Fruit fly (Drosophila melanogaster) whole organism, embryonic: Measurements from ENCODE around the gene dmGlut.
A peak's percentile ranks its signal among the peaks of the same experiment; 100 is the strongest.

Experiments used
- ATbp ChIP-seq: fragments of 200-800 bp; sonication (Bioruptor generic); optimal IDR thresholded peaks from 2 replicates; lab custom pipeline; 2017; ENCODE audit warnings: missing biosample characterization, mild to moderate bottlenecking, missing genetic modification characterization, missing genetic modification reagents
- CG10431 ChIP-seq: fragments of 200-800 bp; sonication (Bioruptor generic); optimal IDR thresholded peaks from 3 replicates; lab custom pipeline; 2018; ENCODE audit warnings: missing biosample characterization, mild to moderate bottlenecking, missing genetic modification characterization
- CG11723 ChIP-seq: fragments of 200-800 bp; sonication (Bioruptor generic); optimal IDR thresholded peaks from 2 replicates; lab custom pipeline; 2017; ENCODE audit warnings: missing biosample characterization, mild to moderate bottlenecking, missing genetic modification characterization
- CG12071 ChIP-seq: fragments of 200-800 bp; sonication (Bioruptor generic); optimal IDR thresholded peaks from 3 replicates; lab custom pipeline; 2018; ENCODE audit warnings: missing biosample characterization, mild to moderate bottlenecking, missing genetic modification characterization
- CG12942 ChIP-seq: fragments of 200-800 bp; sonication (Bioruptor generic); optimal IDR thresholded peaks from 3 replicates; lab custom pipeline; 2016; ENCODE audit warnings: missing biosample characterization, missing genetic modification characterization
- CG13287 ChIP-seq: fragments of 200-800 bp; sonication (Bioruptor generic); IDR thresholded peaks from 2 replicates; pipeline ENCODE4 v1.3.6; 2022; ENCODE audit warnings: missing biosample characterization, missing genetic modification characterization; ENCODE audit not compliant: partially characterized antibody
- CG13296 ChIP-seq: fragments of 200-800 bp; sonication (Bioruptor generic); optimal IDR thresholded peaks from 3 replicates; lab custom pipeline; 2018; ENCODE audit warnings: missing biosample characterization, mild to moderate bottlenecking, missing genetic modification characterization
- CG14710 ChIP-seq: fragments of 200-800 bp; sonication (Bioruptor generic); optimal IDR thresholded peaks from 3 replicates; lab custom pipeline; 2019; ENCODE audit warnings: missing biosample characterization, mild to moderate bottlenecking, missing genetic modification characterization, moderate library complexity
- CG15601 ChIP-seq: fragments of 200-800 bp; sonication (Bioruptor generic); optimal IDR thresholded peaks from 3 replicates; lab custom pipeline; 2019; ENCODE audit warnings: missing biosample characterization, mild to moderate bottlenecking, missing genetic modification characterization, moderate library complexity
- CG31441 ChIP-seq: fragments of 200-800 bp; sonication (Bioruptor generic); IDR thresholded peaks from 2 replicates; pipeline ENCODE4 v1.3.6; 2022; ENCODE audit warnings: missing biosample characterization, missing genetic modification characterization
- CG33557 ChIP-seq: fragments of 200-800 bp; sonication (Bioruptor generic); optimal IDR thresholded peaks from 2 replicates; lab custom pipeline; 2019; ENCODE audit warnings: missing biosample characterization, mild to moderate bottlenecking, missing genetic modification characterization, moderate library complexity
- CG3407 ChIP-seq: fragments of 200-800 bp; sonication (Bioruptor generic); optimal IDR thresholded peaks from 2 replicates; lab custom pipeline; 2018; ENCODE audit warnings: missing biosample characterization, mild to moderate bottlenecking, missing genetic modification characterization
- CG4328 ChIP-seq: fragments of 200-800 bp; sonication (Bioruptor generic); optimal IDR thresholded peaks from 3 replicates; lab custom pipeline; 2017; ENCODE audit warnings: missing biosample characterization, missing genetic modification reagents, missing genetic modification characterization
- CG4707 ChIP-seq: fragments of 200-800 bp; sonication (Bioruptor generic); optimal IDR thresholded peaks from 2 replicates; lab custom pipeline; 2018; ENCODE audit warnings: missing biosample characterization, mild to moderate bottlenecking, missing genetic modification characterization, moderate library complexity
- CG5180 ChIP-seq: fragments of 200-800 bp; sonication (Bioruptor generic); optimal IDR thresholded peaks from 3 replicates; lab custom pipeline; 2017; ENCODE audit warnings: missing biosample characterization, missing genetic modification characterization, mild to moderate bottlenecking, moderate library complexity, missing genetic modification reagents
- CG6272 ChIP-seq: fragments of 200-800 bp; sonication (Bioruptor generic); IDR thresholded peaks from 2 replicates; pipeline ENCODE4 v1.3.6; 2022; ENCODE audit warnings: missing biosample characterization, missing genetic modification characterization
- CG9797 ChIP-seq: fragments of 200-800 bp; sonication (Bioruptor generic); optimal IDR thresholded peaks from 3 replicates; lab custom pipeline; 2018; ENCODE audit warnings: missing biosample characterization, mild to moderate bottlenecking, missing genetic modification characterization
- CG9876 ChIP-seq: fragments of 200-800 bp; sonication (Bioruptor generic); optimal IDR thresholded peaks from 2 replicates; lab custom pipeline; 2016; ENCODE audit warnings: missing biosample characterization, missing genetic modification characterization
- D19A ChIP-seq: fragments of 200-800 bp; optimal IDR thresholded peaks from 3 replicates; lab custom pipeline; 2019; ENCODE audit warnings: missing biosample characterization, mild to moderate bottlenecking, missing genetic modification characterization, moderate library complexity
- E2f2 ChIP-seq: fragments of 200-800 bp; sonication (Bioruptor generic); IDR thresholded peaks from 2 replicates; pipeline ENCODE4 v1.3.6; 2022; ENCODE audit warnings: missing biosample characterization, missing genetic modification characterization
- Fer3 ChIP-seq: fragments of 200-800 bp; sonication (Bioruptor generic); optimal IDR thresholded peaks from 2 replicates; lab custom pipeline; 2018; ENCODE audit warnings: missing biosample characterization, mild to moderate bottlenecking, missing genetic modification characterization, moderate library complexity
- Hey ChIP-seq: fragments of 200-800 bp; sonication (Bioruptor generic); optimal IDR thresholded peaks from 3 replicates; lab custom pipeline; 2018; ENCODE audit warnings: missing biosample characterization, mild to moderate bottlenecking, missing genetic modification characterization
- MTF-1 ChIP-seq: fragments of 200-800 bp; sonication (Bioruptor generic); optimal IDR thresholded peaks from 2 replicates; lab custom pipeline; 2018; ENCODE audit warnings: missing biosample characterization, mild to moderate bottlenecking, missing genetic modification characterization, borderline replicate concordance
- NC2β ChIP-seq: fragments of 200-800 bp; sonication (Bioruptor generic); optimal IDR thresholded peaks from 2 replicates; lab custom pipeline; 2016; ENCODE audit warnings: missing biosample characterization, missing genetic modification characterization
- Sox100B ChIP-seq: fragments of 200-800 bp; sonication (Bioruptor generic); optimal IDR thresholded peaks from 3 replicates; lab custom pipeline; 2018; ENCODE audit warnings: missing biosample characterization, mild to moderate bottlenecking, missing genetic modification characterization
- Sry-β ChIP-seq: fragments of 200-800 bp; sonication (Bioruptor generic); optimal IDR thresholded peaks from 2 replicates; lab custom pipeline; 2018; ENCODE audit warnings: missing biosample characterization, mild to moderate bottlenecking, missing genetic modification characterization, moderate library complexity
- ab ChIP-seq: fragments of 200-800 bp; sonication (Bioruptor generic); optimal IDR thresholded peaks from 2 replicates; lab custom pipeline; 2016; ENCODE audit warnings: missing biosample characterization, missing genetic modification characterization
- ac ChIP-seq: fragments of 200-800 bp; sonication (Bioruptor generic); optimal IDR thresholded peaks from 3 replicates; lab custom pipeline; 2017; ENCODE audit warnings: missing biosample characterization, mild to moderate bottlenecking, missing genetic modification characterization
- bowl ChIP-seq: fragments of 200-800 bp; sonication (Bioruptor generic); IDR thresholded peaks from 2 replicates; pipeline ENCODE4 v1.3.6; 2022; ENCODE audit warnings: missing biosample characterization, missing genetic modification characterization
- bsh ChIP-seq, 2 experiments: fragments of 200-800 bp; sonication (Bioruptor generic); optimal IDR thresholded peaks; 2 replicates each; lab custom pipeline; 2017 to 2018; ENCODE audit warnings: mild to moderate bottlenecking in 2 of 2, missing biosample characterization in 2 of 2, missing genetic modification characterization in 2 of 2, moderate library complexity in 1 of 2
- ci ChIP-seq: fragments of 200-800 bp; sonication (Bioruptor generic); IDR thresholded peaks from 3 replicates; pipeline ENCODE4 v1.3.6; 2022; ENCODE audit warnings: missing biosample characterization, missing genetic modification characterization
- crp ChIP-seq, 2 experiments: fragments of 200-800 bp; sonication (Bioruptor generic); optimal IDR thresholded peaks; 2 replicates in 1 of 2; 3 replicates in 1 of 2; lab custom pipeline; 2017; ENCODE audit warnings: missing biosample characterization in 2 of 2, missing genetic modification characterization in 2 of 2, mild to moderate bottlenecking in 1 of 2, moderate library complexity in 1 of 2
- disco-r ChIP-seq: fragments of 200-800 bp; sonication (Bioruptor generic); optimal IDR thresholded peaks from 2 replicates; lab custom pipeline; 2016; ENCODE audit warnings: missing biosample characterization, missing genetic modification characterization
- fd64A ChIP-seq: fragments of 200-800 bp; sonication (Bioruptor generic); optimal IDR thresholded peaks from 3 replicates; lab custom pipeline; 2018; ENCODE audit warnings: missing biosample characterization, mild to moderate bottlenecking, missing genetic modification characterization
- gem ChIP-seq: fragments of 200-800 bp; sonication (Bioruptor generic); optimal IDR thresholded peaks from 2 replicates; lab custom pipeline; 2019; ENCODE audit warnings: missing biosample characterization, mild to moderate bottlenecking, missing genetic modification characterization, moderate library complexity
- gfzf ChIP-seq: fragments of 200-800 bp; sonication (Bioruptor generic); optimal IDR thresholded peaks from 2 replicates; lab custom pipeline; 2016; ENCODE audit warnings: missing biosample characterization, mild to moderate bottlenecking, missing genetic modification characterization, moderate library complexity
- gsb-n ChIP-seq: fragments of 200-800 bp; sonication (Bioruptor generic); optimal IDR thresholded peaks from 3 replicates; lab custom pipeline; 2018; ENCODE audit warnings: missing biosample characterization, mild to moderate bottlenecking, missing genetic modification characterization
- hkb ChIP-seq, 2 experiments: fragments of 200-800 bp in 1 of 2; fragments of >200 bp in 1 of 2; sonication (Bioruptor generic) in 1 of 2; IDR thresholded peaks in 1 of 2; optimal IDR thresholded peaks in 1 of 2; 2 replicates each; pipeline versions ENCODE4 v1.3.6 to Lab custom; 2017 to 2022; ENCODE audit warnings: missing biosample characterization in 1 of 2, missing genetic modification characterization in 1 of 2
- kni ChIP-seq: fragments of 200-800 bp; sonication (Bioruptor generic); optimal IDR thresholded peaks from 3 replicates; lab custom pipeline; 2017; ENCODE audit warnings: mild to moderate bottlenecking, missing biosample characterization, missing genetic modification reagents, missing genetic modification characterization
- lilli ChIP-seq: fragments of 200-800 bp; sonication (Bioruptor generic); optimal IDR thresholded peaks from 3 replicates; lab custom pipeline; 2016; ENCODE audit warnings: missing biosample characterization, missing genetic modification characterization
- nerfin-1 ChIP-seq: fragments of 200-800 bp; sonication (Bioruptor generic); optimal IDR thresholded peaks from 3 replicates; lab custom pipeline; 2019; ENCODE audit warnings: missing biosample characterization, mild to moderate bottlenecking, missing genetic modification characterization, moderate library complexity
- oc ChIP-seq: fragments of 200-800 bp; sonication (Bioruptor generic); optimal IDR thresholded peaks from 2 replicates; lab custom pipeline; 2018; ENCODE audit warnings: missing biosample characterization, mild to moderate bottlenecking, missing genetic modification characterization, moderate library complexity
- pho ChIP-seq: fragments of 200-800 bp; sonication (Bioruptor generic); optimal IDR thresholded peaks from 2 replicates; lab custom pipeline; 2016; ENCODE audit warnings: missing biosample characterization, missing genetic modification characterization
- sens ChIP-seq: fragments of 200-800 bp; sonication (Bioruptor generic); peaks from one replicate; lab custom pipeline; 2016; ENCODE audit warnings: missing biosample characterization, missing genetic modification characterization
- shn ChIP-seq: fragments of 200-800 bp; sonication (Bioruptor generic); optimal IDR thresholded peaks from 3 replicates; lab custom pipeline; 2016; ENCODE audit warnings: missing biosample characterization, missing genetic modification characterization
- ssp ChIP-seq: fragments of 200-800 bp; sonication (Bioruptor generic); IDR thresholded peaks from 2 replicates; pipeline ENCODE4 v1.3.6; 2022; ENCODE audit warnings: missing biosample characterization, missing genetic modification characterization
- stwl ChIP-seq: fragments of 200-800 bp; sonication (Bioruptor generic); optimal IDR thresholded peaks from 3 replicates; lab custom pipeline; 2018; ENCODE audit warnings: missing biosample characterization, mild to moderate bottlenecking, missing genetic modification characterization, moderate library complexity
- z ChIP-seq: fragments of 200-800 bp; sonication (Bioruptor generic); IDR thresholded peaks from 3 replicates; pipeline ENCODE4 v1.3.6; 2022; ENCODE audit warnings: missing biosample characterization, missing genetic modification characterization

The dmGlut gene

dm6 chr2L:12048723-12049122 lies 21.5 kb downstream of the dmGlut start, which contains the start of gene Plzf (continued):
- TF ChIP-seq NC2β (GFP tag; lab: Kevin White, UChicago) (no peak), crp (GFP tag; optimal IDR thresholded peaks at IDR 0.05; lab: Kevin White, UChicago) (peak; percentile 59 to 91), E2f2 (GFP tag; lab: Robert Waterston, UW) (peak; percentile 19; the same call in 1 of the 2 replicates), ab (GFP tag; lab: Kevin White, UChicago) (no peak), oc (no peak), CG4328 (GFP tag; lab: Kevin White, UChicago) (no peak), ac (GFP tag; lab: Kevin White, UChicago) (no peak), shn (GFP tag; lab: Kevin White, UChicago) (no peak), CG9797 (peak; percentile 66), gfzf (GFP tag; lab: Kevin White, UChicago) (peak; percentile 57), stwl (peak; percentile 35)

- TF ChIP-seq CG15601: peak; percentile 38
- TF ChIP-seq ssp (GFP tag; lab: Robert Waterston, UW): no peak
- no peak for TF ChIP-seq bowl (GFP tag; lab: Robert Waterston, UW)
- no peak for TF ChIP-seq disco-r (GFP tag; lab: Kevin White, UChicago)
- TF ChIP-seq Hey (tag; lab: Kevin White, UChicago): no peak
- 0 out of 2 replicates have a peak, but pooled peaks have one; percentile 32 for TF ChIP-seq CG31441 (GFP tag; lab: Robert Waterston, UW)
- TF ChIP-seq CG12071 (GFP tag; lab: Kevin White, UChicago): peak; percentile 2
- TF ChIP-seq CG33557 (GFP tag; lab: Kevin White, UChicago): peak; percentile 5
- peak; percentile 20 for TF ChIP-seq kni (GFP tag; lab: Kevin White, UChicago)
- TF ChIP-seq CG14710 (tag; lab: Kevin White, UChicago): peak; percentile 29
- TF ChIP-seq CG4707 (GFP tag; lab: Kevin White, UChicago): peak; percentile 36
- TF ChIP-seq CG5180: peak; percentile 91
- TF ChIP-seq CG13287: no peak
- TF ChIP-seq CG9876 (GFP tag; lab: Kevin White, UChicago): no peak
- no peak for TF ChIP-seq CG12942 (GFP tag; lab: Kevin White, UChicago)
- TF ChIP-seq CG3407: peak; percentile 39
- TF ChIP-seq Fer3: peak; percentile 8
- TF ChIP-seq lilli (GFP tag; lab: Kevin White, UChicago): no peak
- no peak for TF ChIP-seq pho (GFP tag; lab: Kevin White, UChicago)
- TF ChIP-seq gsb-n (tag; lab: Kevin White, UChicago): peak; percentile 24
- TF ChIP-seq z (GFP tag; lab: Robert Waterston, UW): peak; percentile 67; the same call in 2 of the 3 replicates
- peak; percentile 55 for TF ChIP-seq Sox100B (GFP tag; lab: Kevin White, UChicago)
- TF ChIP-seq MTF-1 (GFP tag; lab: Kevin White, UChicago): peak; percentile 5
- peak; percentile 51; the same call in 2 of the 3 replicates for TF ChIP-seq ci (GFP tag; lab: Robert Waterston, UW)
- no peak for TF ChIP-seq CG11723
- peak; percentile 24 for TF ChIP-seq Sry-β (GFP tag; lab: Kevin White, UChicago)
- peak; percentile 14 for TF ChIP-seq D19A (tag; lab: Kevin White, UChicago)
- TF ChIP-seq bsh (GFP tag; optimal IDR thresholded peaks at IDR 0.05; lab: Kevin White, UChicago): peak in 1 of 2 experiments; percentile 45
- TF ChIP-seq gem (tag; lab: Kevin White, UChicago): peak; percentile 31
- peak; percentile 9 for TF ChIP-seq nerfin-1 (tag; lab: Kevin White, UChicago)
- TF ChIP-seq CG10431: peak; percentile 53
- TF ChIP-seq CG13296 (GFP tag; lab: Kevin White, UChicago): peak; percentile 10
- no peak for TF ChIP-seq CG6272 (GFP tag; lab: Robert Waterston, UW)
- peak; percentile 57 for TF ChIP-seq ATbp
- TF ChIP-seq hkb (optimal IDR thresholded peaks at IDR 0.05; lab: Kevin White, UChicago): no peak
- peak; percentile 37; the same call in 1 of the 2 replicates for TF ChIP-seq hkb (GFP tag; IDR thresholded peaks at IDR 0.05; lab: Robert Waterston, UW)
- peak; percentile 34 for TF ChIP-seq fd64A (GFP tag; lab: Kevin White, UChicago)
- TF ChIP-seq sens (GFP tag; lab: Kevin White, UChicago): peak; percentile 26
Observed at dm6 chr2L:12049133-12049532, 21.9 kb downstream of the dmGlut start, which contains the start of gene PLCXD. PLCXD (plus strand) TSS chr2L:12049418.
